Worm (Caenorhabditis elegans) whole organism, L2 larva: ENCODE data around the gene ced-9.
A peak's percentile ranks its signal among the peaks of the same experiment; 100 is the strongest.

Source experiments
- C34F6.9 ChIP-seq: fragments of 150-350 bp; optimal IDR thresholded peaks from 2 replicates; lab custom pipeline; 2014; ENCODE audit warnings: missing biosample characterization, missing genetic modification characterization
- F13H6.1 ChIP-seq: sonication (generic microtip); optimal IDR thresholded peaks from 2 replicates; lab custom pipeline; 2016; ENCODE audit warnings: missing genetic modification characterization, missing compliant biosample characterization
- R02D3.7 ChIP-seq: fragments of 150-350 bp; optimal IDR thresholded peaks from 2 replicates; lab custom pipeline; 2014; ENCODE audit warnings: missing biosample characterization, missing genetic modification characterization
- Y55F3AM.14 ChIP-seq: fragments of 200-800 bp; sonication (Bioruptor generic); optimal IDR thresholded peaks from 2 replicates; lab custom pipeline; 2018; ENCODE audit warnings: mild to moderate bottlenecking, missing genetic modification characterization, missing compliant biosample characterization
- ZK546.5 ChIP-seq: sonication (generic microtip); optimal IDR thresholded peaks from 2 replicates; lab custom pipeline; 2017; ENCODE audit warnings: missing biosample characterization, missing genetic modification characterization
- alr-1 ChIP-seq: fragments of 150-350 bp; optimal IDR thresholded peaks from 2 replicates; lab custom pipeline; 2014; ENCODE audit warnings: missing biosample characterization, missing genetic modification characterization
- aly-2 ChIP-seq: fragments of 150-350 bp; optimal IDR thresholded peaks from 2 replicates; lab custom pipeline; 2014; ENCODE audit warnings: missing biosample characterization, missing genetic modification characterization
- ama-1 ChIP-seq: fragments of 150-350 bp; optimal IDR thresholded peaks from 2 replicates; lab custom pipeline; 2018; ENCODE audit warnings: inconsistent platforms
- blmp-1 ChIP-seq: sonication (generic microtip); optimal IDR thresholded peaks from 2 replicates; lab custom pipeline; 2017; ENCODE audit warnings: missing genetic modification characterization, mild to moderate bottlenecking, missing compliant biosample characterization, antibody characterized with exemption, moderate library complexity; ENCODE audit not compliant: insufficient read depth
- ceh-16 ChIP-seq: fragments of 150-350 bp; optimal IDR thresholded peaks from 2 replicates; lab custom pipeline; 2014; ENCODE audit warnings: missing biosample characterization, missing genetic modification characterization
- ceh-82 ChIP-seq: fragments of 150-350 bp; optimal IDR thresholded peaks from 2 replicates; lab custom pipeline; 2014; ENCODE audit warnings: missing biosample characterization, missing genetic modification characterization
- crh-2 ChIP-seq: sonication (generic microtip); optimal IDR thresholded peaks from 2 replicates; lab custom pipeline; 2017; ENCODE audit warnings: missing biosample characterization, missing genetic modification characterization
- dmd-4 ChIP-seq: sonication (generic microtip); optimal IDR thresholded peaks from 2 replicates; lab custom pipeline; 2017; ENCODE audit warnings: missing biosample characterization, missing genetic modification characterization
- egl-27 ChIP-seq: sonication (generic microtip); optimal IDR thresholded peaks from 3 replicates; lab custom pipeline; 2017; ENCODE audit warnings: missing biosample characterization, missing genetic modification reagents, missing genetic modification characterization
- elt-1 ChIP-seq: fragments of 150-350 bp; optimal IDR thresholded peaks from 2 replicates; lab custom pipeline; 2014; ENCODE audit warnings: missing biosample characterization, missing genetic modification characterization
- elt-3 ChIP-seq: sonication (generic microtip); optimal IDR thresholded peaks from 2 replicates; lab custom pipeline; 2017; ENCODE audit warnings: missing biosample characterization, missing genetic modification characterization
- fos-1 ChIP-seq: fragments of 150-350 bp; optimal IDR thresholded peaks from 2 replicates; lab custom pipeline; 2014; ENCODE audit warnings: missing biosample characterization, missing genetic modification characterization
- gmeb-1 ChIP-seq: fragments of 150-350 bp; optimal IDR thresholded peaks from 2 replicates; lab custom pipeline; 2014; ENCODE audit warnings: missing biosample characterization, missing genetic modification characterization
- lin-11 ChIP-seq: fragments of 150-350 bp; sonication (generic microtip); optimal IDR thresholded peaks from 2 replicates; lab custom pipeline; 2014; ENCODE audit warnings: missing biosample characterization, missing genetic modification characterization, inconsistent platforms, mixed read lengths
- lin-13 ChIP-seq: fragments of 150-350 bp; optimal IDR thresholded peaks from 2 replicates; lab custom pipeline; 2014; ENCODE audit warnings: missing biosample characterization, missing genetic modification reagents, missing genetic modification characterization
- lin-39 ChIP-seq: fragments of 150-350 bp; optimal IDR thresholded peaks from 2 replicates; lab custom pipeline; 2014; ENCODE audit warnings: missing biosample characterization, missing genetic modification reagents, missing genetic modification characterization
- lsy-2 ChIP-seq, 2 experiments: fragments of 150-350 bp in 1 of 2; sonication (generic microtip) in 1 of 2; optimal IDR thresholded peaks; 2 replicates each; lab custom pipeline; 2014 to 2017; ENCODE audit warnings: missing biosample characterization in 2 of 2, missing genetic modification characterization in 2 of 2
- mab-5 ChIP-seq: fragments of 150-350 bp; optimal IDR thresholded peaks from 2 replicates; lab custom pipeline; 2014; ENCODE audit warnings: missing biosample characterization, missing genetic modification characterization
- mbf-1 ChIP-seq: sonication (generic microtip); optimal IDR thresholded peaks from 2 replicates; lab custom pipeline; 2017; ENCODE audit warnings: missing biosample characterization, missing genetic modification characterization
- mdl-1 ChIP-seq, 2 experiments: fragments of 150-350 bp in 1 of 2; sonication (generic microtip) in 1 of 2; optimal IDR thresholded peaks; 2 replicates each; lab custom pipeline; 2017; ENCODE audit warnings: missing biosample characterization in 2 of 2, missing genetic modification characterization in 2 of 2
- nhr-10 ChIP-seq: sonication (generic microtip); optimal IDR thresholded peaks from 2 replicates; lab custom pipeline; 2017; ENCODE audit warnings: missing biosample characterization, missing genetic modification characterization
- nhr-11 ChIP-seq: fragments of 150-350 bp; optimal IDR thresholded peaks from 2 replicates; lab custom pipeline; 2014; ENCODE audit warnings: missing biosample characterization, missing genetic modification characterization
- nhr-12 ChIP-seq: fragments of 150-350 bp; optimal IDR thresholded peaks from 2 replicates; lab custom pipeline; 2014; ENCODE audit warnings: missing biosample characterization, missing genetic modification characterization
- nhr-129 ChIP-seq: fragments of 150-350 bp; optimal IDR thresholded peaks from 2 replicates; lab custom pipeline; 2014; ENCODE audit warnings: missing biosample characterization, missing genetic modification characterization
- nhr-21 ChIP-seq: fragments of 150-350 bp; optimal IDR thresholded peaks from 2 replicates; lab custom pipeline; 2014; ENCODE audit warnings: missing biosample characterization, missing genetic modification characterization
- nhr-23 ChIP-seq: fragments of 150-350 bp; optimal IDR thresholded peaks from 2 replicates; lab custom pipeline; 2014; ENCODE audit warnings: missing biosample characterization, missing genetic modification reagents, missing genetic modification characterization
- nhr-237 ChIP-seq: fragments of 150-350 bp; optimal IDR thresholded peaks from 2 replicates; lab custom pipeline; 2014; ENCODE audit warnings: missing biosample characterization, missing genetic modification characterization
- nhr-25 ChIP-seq: fragments of 150-350 bp; sonication (generic microtip); optimal IDR thresholded peaks from 3 replicates; lab custom pipeline; 2014; ENCODE audit warnings: missing biosample characterization, missing genetic modification characterization
- nhr-6 ChIP-seq: fragments of 150-350 bp; optimal IDR thresholded peaks from 2 replicates; lab custom pipeline; 2014; ENCODE audit warnings: missing biosample characterization, missing genetic modification characterization
- nhr-77 ChIP-seq: fragments of 150-350 bp; optimal IDR thresholded peaks from 2 replicates; lab custom pipeline; 2014; ENCODE audit warnings: missing biosample characterization, missing genetic modification characterization
- peb-1 ChIP-seq: fragments of 150-350 bp; optimal IDR thresholded peaks from 2 replicates; lab custom pipeline; 2014; ENCODE audit warnings: missing biosample characterization, missing genetic modification characterization
- sem-4 ChIP-seq: fragments of 150-350 bp; optimal IDR thresholded peaks from 2 replicates; lab custom pipeline; 2014; ENCODE audit warnings: missing biosample characterization, missing genetic modification reagents, missing genetic modification characterization
- skn-1 ChIP-seq: sonication (generic microtip); optimal IDR thresholded peaks from 2 replicates; lab custom pipeline; 2017; ENCODE audit warnings: missing biosample characterization, missing genetic modification characterization
- sma-3 ChIP-seq: sonication (generic microtip); optimal IDR thresholded peaks from 2 replicates; lab custom pipeline; 2016; ENCODE audit warnings: missing genetic modification reagents, missing genetic modification characterization, missing compliant biosample characterization
- sma-9 ChIP-seq, 2 experiments: fragments of 150-350 bp in 1 of 2; sonication (generic microtip) in 1 of 2; optimal IDR thresholded peaks; 2 replicates each; lab custom pipeline; 2014 to 2016; ENCODE audit warnings: missing genetic modification characterization in 2 of 2, mild to moderate bottlenecking in 1 of 2, missing biosample characterization in 1 of 2, missing compliant biosample characterization in 1 of 2, missing genetic modification reagents in 1 of 2, moderate library complexity in 1 of 2
- snpc-4 ChIP-seq: fragments of 150-350 bp; optimal IDR thresholded peaks from 2 replicates; lab custom pipeline; 2014; ENCODE audit warnings: missing biosample characterization, missing genetic modification characterization
- unc-39 ChIP-seq: fragments of 150-350 bp; optimal IDR thresholded peaks from 2 replicates; lab custom pipeline; 2014; ENCODE audit warnings: missing biosample characterization, missing genetic modification characterization
- unc-55 ChIP-seq: fragments of 150-350 bp; sonication (generic microtip); optimal IDR thresholded peaks from 3 replicates; lab custom pipeline; 2014; ENCODE audit warnings: missing biosample characterization, missing genetic modification reagents, missing genetic modification characterization
- unc-62 ChIP-seq: fragments of 150-350 bp; optimal IDR thresholded peaks from 2 replicates; lab custom pipeline; 2014; ENCODE audit warnings: missing biosample characterization, missing genetic modification reagents, missing genetic modification characterization
- zag-1 ChIP-seq: fragments of 150-350 bp; optimal IDR thresholded peaks from 2 replicates; lab custom pipeline; 2014; ENCODE audit warnings: missing biosample characterization, missing genetic modification characterization
- ztf-1 ChIP-seq: fragments of 200-800 bp; sonication (Bioruptor generic); conservative IDR thresholded peaks from 2 replicates; pipeline ENCODE4 v1.3.6; 2022; ENCODE audit warnings: missing genetic modification characterization, missing compliant biosample characterization
- ztf-11 ChIP-seq: sonication (generic microtip); optimal IDR thresholded peaks from 2 replicates; lab custom pipeline; 2017; ENCODE audit warnings: missing biosample characterization, missing genetic modification characterization
- ztf-4 ChIP-seq: fragments of 150-350 bp; optimal IDR thresholded peaks from 2 replicates; lab custom pipeline; 2014; ENCODE audit warnings: missing biosample characterization, missing genetic modification characterization

The ced-9 gene

DNA sequence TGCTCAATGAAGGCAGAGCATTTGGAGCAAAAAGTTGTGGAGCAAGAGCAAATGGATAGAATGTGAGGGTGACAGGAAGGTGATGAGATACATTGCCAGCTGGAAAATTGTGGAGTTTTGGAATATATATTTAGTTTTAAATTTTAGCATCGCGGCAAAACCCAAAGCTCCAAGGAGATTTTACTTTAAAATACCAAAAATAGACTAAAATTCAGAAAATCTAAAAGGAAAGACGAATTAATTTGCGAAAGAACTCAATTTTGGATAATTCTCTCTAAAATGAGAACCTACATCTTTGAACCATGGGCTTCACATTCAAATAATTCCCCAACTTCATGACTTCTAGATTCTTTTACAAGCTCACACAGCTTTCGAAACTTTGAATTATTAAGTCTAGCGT lies 2.4 kb upstream of the ced-9 start, which contains the start of gene T07C4.12:
Gene T07C4.12 (minus strand): TSS at position 101 of the 400 bp plus-strand sequence.
- TF ChIP-seq ztf-11: no peak
- TF ChIP-seq nhr-237: no peak
- no peak for TF ChIP-seq ceh-16 (tag; lab: Kevin White, UChicago)
- TF ChIP-seq unc-62 (GFP tag; lab: Kevin White, UChicago): no peak
- no peak for TF ChIP-seq nhr-21 (tag; lab: Kevin White, UChicago)
- no peak for TF ChIP-seq ama-1 (lab: Kevin White, UChicago)
- no peak for TF ChIP-seq peb-1

DNA sequence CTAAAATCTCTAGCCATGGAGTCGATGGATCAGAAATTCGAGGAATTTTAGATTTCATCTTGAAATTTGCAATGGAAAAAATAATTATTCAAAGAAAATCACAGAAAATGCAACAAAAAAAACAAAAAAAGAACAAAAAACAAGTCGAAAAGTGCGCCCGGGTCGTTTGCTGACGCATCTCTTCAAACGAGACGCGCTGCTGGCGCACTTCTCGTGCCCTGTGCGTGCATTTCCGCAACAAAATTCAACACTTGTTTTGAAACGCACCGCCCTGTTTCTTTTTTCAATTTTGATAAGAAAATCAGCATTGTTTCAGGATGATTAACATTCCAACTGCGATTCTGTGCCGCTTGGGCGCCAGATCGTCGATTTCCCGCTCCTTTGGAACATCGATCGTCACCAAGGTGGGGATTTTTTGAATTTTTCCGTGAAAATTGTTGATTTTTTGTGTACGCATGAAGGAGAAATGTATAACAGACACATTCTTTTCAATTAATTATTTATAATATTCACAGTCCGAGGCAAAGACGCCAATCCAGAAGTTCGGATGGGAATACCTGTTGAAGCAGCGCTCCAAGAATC lies 920 bp upstream of the ced-9 start, which contains the start of the genes jmjd-4 and mev-1:
Gene jmjd-4 (minus strand): TSS at position 58 of the 582 bp plus-strand sequence.
Gene mev-1 (plus strand): TSS at position 317 of the 582 bp plus-strand sequence.
- TF ChIP-seq nhr-25 (tag; lab: Kevin White, UChicago) (peak; percentile 80), sma-3 (peak; percentile 82), gmeb-1 (tag; lab: Kevin White, UChicago) (peak; percentile 90), lsy-2 (tag; optimal IDR thresholded peaks at IDR 0.05; lab: Kevin White, UChicago) (peak; percentile 89 to 94), fos-1 (peak; percentile 91), snpc-4 (tag; lab: Kevin White, UChicago) (peak; percentile 63), crh-2 (tag; lab: Kevin White, UChicago) (peak; percentile 87), blmp-1 (tag; lab: Kevin White, UChicago) (peak; percentile 31), ztf-4 (peak; percentile 44), nhr-129 (peak; percentile 77), nhr-23 (tag; lab: Kevin White, UChicago) (no peak), elt-3 (tag; lab: Kevin White, UChicago) (no peak), nhr-6 (tag; lab: Kevin White, UChicago) (peak; percentile 24), lin-13 (GFP tag; lab: Kevin White, UChicago) (peak; percentile 78), mbf-1 (tag; lab: Kevin White, UChicago) (no peak), nhr-21 (tag; lab: Kevin White, UChicago) (peak; percentile 77), peb-1 (no peak), nhr-12 (tag; lab: Kevin White, UChicago) (no peak), alr-1 (tag; lab: Kevin White, UChicago) (no peak), aly-2 (tag; lab: Kevin White, UChicago) (peak; percentile 33), sma-9 (GFP tag; optimal IDR thresholded peaks at IDR 0.05; lab: Kevin White, UChicago) (peak; percentile 79), sma-9 (tag; optimal IDR thresholded peaks at IDR 0.05; lab: Kevin White, UChicago) (no peak), ama-1 (lab: Kevin White, UChicago) (no peak), elt-1 (tag; lab: Kevin White, UChicago) (no peak), C34F6.9 (tag; lab: Kevin White, UChicago) (peak; percentile 95), ceh-16 (tag; lab: Kevin White, UChicago) (peak; percentile 19), sem-4 (peak; percentile 19), mdl-1 (tag; optimal IDR thresholded peaks at IDR 0.05; lab: Kevin White, UChicago) (peak in 1 of 2 experiments; percentile 46), R02D3.7 (peak; percentile 49), nhr-77 (tag; lab: Kevin White, UChicago) (peak; percentile 32), unc-55 (peak; percentile 87), dmd-4 (no peak), unc-62 (GFP tag; lab: Kevin White, UChicago) (no peak), nhr-10 (peak; percentile 52), mab-5 (tag; lab: Kevin White, UChicago) (peak; percentile 63), ZK546.5 (tag; lab: Kevin White, UChicago) (peak; percentile 36), unc-39 (no peak), skn-1 (tag; lab: Kevin White, UChicago) (no peak), zag-1 (tag; lab: Kevin White, UChicago) (peak; percentile 39), egl-27 (tag; lab: Kevin White, UChicago) (peak; percentile 77), lin-39 (tag; lab: Kevin White, UChicago) (no peak), nhr-237 (no peak), ztf-1 (GFP tag; lab: Robert Waterston, UW) (no peak), Y55F3AM.14 (GFP tag; lab: Kevin White, UChicago) (peak; percentile 11), F13H6.1 (peak; percentile 84), lin-11 (tag; lab: Kevin White, UChicago) (peak; percentile 85), ztf-11 (no peak), nhr-11 (no peak), ceh-82 (tag; lab: Kevin White, UChicago) (no peak)
